Fruit fly (Drosophila melanogaster): ENCODE data around the gene Hsp110.

DNA sequence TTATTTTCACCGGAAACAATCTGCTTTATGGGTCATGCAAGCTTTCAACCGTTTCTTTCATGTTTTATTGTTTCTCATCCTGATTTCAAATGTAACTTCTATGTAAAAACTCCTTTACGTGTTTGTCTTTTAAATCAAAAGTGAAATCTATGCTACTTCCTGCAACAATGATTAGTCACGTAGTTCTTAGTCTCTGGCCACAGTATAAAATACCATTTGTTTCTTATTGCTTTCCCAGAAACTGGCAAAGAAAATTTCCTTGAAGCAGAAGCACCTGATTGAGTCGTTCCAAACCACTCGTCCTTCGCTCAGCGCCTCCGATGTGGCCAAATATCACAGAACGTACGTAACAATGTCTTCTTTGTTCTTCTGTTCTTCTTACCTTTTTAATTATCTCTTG, 38.7 kb downstream of the Hsp110 start, which contains the start of gene btl:
- TF ChIP-seq Clk (GFP tag; optimal IDR thresholded peaks at IDR 0.05): no peak
- TF ChIP-seq CG14711 (tag; optimal IDR thresholded peaks at IDR 0.05): no peak
- TF ChIP-seq CG7101 (tag; optimal IDR thresholded peaks at IDR 0.05): no peak
- TF ChIP-seq CG33017 (tag; optimal IDR thresholded peaks at IDR 0.05): no peak
- no peak for TF ChIP-seq Crg-1 (GFP tag; optimal IDR thresholded peaks at IDR 0.05)
- no peak for TF ChIP-seq CG12768 (GFP tag; optimal IDR thresholded peaks at IDR 0.05)
- TF ChIP-seq kay (GFP tag; ENCODE audit: borderline replicate concordance): no peak
- TF ChIP-seq CG7045 (GFP tag; optimal IDR thresholded peaks at IDR 0.05): no peak

All from whole organism, adult.